Fruit fly (Drosophila melanogaster) whole organism, wandering third instar larva: ENCODE data around the gene CG9953.

Source experiments
- Abd-B ChIP-seq: fragments of >200 bp; optimal IDR thresholded peaks from 2 replicates; lab custom pipeline; 2017; ENCODE audit warnings: missing biosample characterization, missing genetic modification characterization
- CG9705 ChIP-seq: fragments of 200-800 bp; sonication (Bioruptor generic); optimal IDR thresholded peaks from 2 replicates; lab custom pipeline; 2018; ENCODE audit warnings: missing biosample characterization, mild to moderate bottlenecking, missing genetic modification characterization
- Dfd ChIP-seq: fragments of >200 bp; optimal IDR thresholded peaks from 2 replicates; lab custom pipeline; 2017; ENCODE audit warnings: missing biosample characterization, missing genetic modification characterization
- Dif ChIP-seq: fragments of 200-275, 200-300 bp; sonication (Bioruptor generic); optimal IDR thresholded peaks from 2 replicates; lab custom pipeline; 2018; ENCODE audit warnings: missing biosample characterization, missing genetic modification characterization; ENCODE audit not compliant: partially characterized antibody
- Hnf4 ChIP-seq: fragments of 200-800 bp; sonication (Bioruptor generic); optimal IDR thresholded peaks from 2 replicates; lab custom pipeline; 2016; ENCODE audit warnings: missing biosample characterization, mild to moderate bottlenecking, missing genetic modification characterization
- Hr78 ChIP-seq: fragments of >200 bp; optimal IDR thresholded peaks from 2 replicates; lab custom pipeline; 2017; ENCODE audit warnings: missing biosample characterization, missing genetic modification characterization
- Hr83 ChIP-seq: fragments of 200-300 bp; sonication (Bioruptor generic); optimal IDR thresholded peaks from 2 replicates; lab custom pipeline; 2016; ENCODE audit warnings: missing biosample characterization, mild to moderate bottlenecking, missing genetic modification characterization, moderate library complexity; ENCODE audit not compliant: poor library complexity, severe bottlenecking
- Jra ChIP-seq: sonication (Bioruptor generic); optimal IDR thresholded peaks from 2 replicates; lab custom pipeline; 2016; ENCODE audit warnings: missing biosample characterization, missing genetic modification characterization
- Myc ChIP-seq: fragments of >200 bp; optimal IDR thresholded peaks from 2 replicates; lab custom pipeline; 2017
- N ChIP-seq: fragments of >200 bp; optimal IDR thresholded peaks from 2 replicates; lab custom pipeline; 2018; ENCODE audit warnings: missing biosample characterization, missing external identifiers, missing genetic modification characterization
- OdsH ChIP-seq: fragments of 200-800 bp; sonication (Bioruptor generic); optimal IDR thresholded peaks from 2 replicates; lab custom pipeline; 2016; ENCODE audit warnings: missing biosample characterization, mild to moderate bottlenecking, missing genetic modification characterization
- Rel ChIP-seq, 2 experiments: fragments of 200-800 bp; sonication (Bioruptor generic) in 1 of 2; optimal IDR thresholded peaks; 2 replicates in 1 of 2; 3 replicates in 1 of 2; lab custom pipeline; 2016 to 2019; ENCODE audit warnings: mild to moderate bottlenecking in 2 of 2, missing biosample characterization in 2 of 2, missing genetic modification characterization in 2 of 2, moderate library complexity in 1 of 2
- Sp1 ChIP-seq: fragments of 200-800 bp; sonication (Bioruptor generic); optimal IDR thresholded peaks from 3 replicates; lab custom pipeline; 2019; ENCODE audit warnings: missing biosample characterization, mild to moderate bottlenecking, missing genetic modification characterization, moderate library complexity
- Vsx2 ChIP-seq: fragments of 200-300, 225-300 bp; sonication (Bioruptor generic); optimal IDR thresholded peaks from 2 replicates; lab custom pipeline; 2018; ENCODE audit warnings: missing biosample characterization, missing genetic modification characterization; ENCODE audit not compliant: partially characterized antibody
- br ChIP-seq: fragments of 200-800 bp; sonication (Bioruptor generic); optimal IDR thresholded peaks from 2 replicates; lab custom pipeline; 2016; ENCODE audit warnings: missing biosample characterization, missing genetic modification characterization
- dl ChIP-seq, 2 experiments: fragments of 175-275, 200-275 bp in 1 of 2; fragments of 200-275 bp in 1 of 2; sonication (Bioruptor generic); optimal IDR thresholded peaks; lab custom pipeline; 2018; ENCODE audit warnings: mild to moderate bottlenecking in 2 of 2, missing biosample characterization in 2 of 2, missing genetic modification characterization in 2 of 2, moderate library complexity in 2 of 2; ENCODE audit not compliant: partially characterized antibody in 2 of 2, insufficient read depth in 1 of 2
- dmrt93B ChIP-seq: fragments of 200-800 bp; sonication (Bioruptor generic); optimal IDR thresholded peaks from 2 replicates; lab custom pipeline; 2018; ENCODE audit warnings: missing biosample characterization, mild to moderate bottlenecking, missing genetic modification characterization
- dsf ChIP-seq: sonication (Bioruptor generic); optimal IDR thresholded peaks from 2 replicates; lab custom pipeline; 2016; ENCODE audit warnings: missing biosample characterization, missing genetic modification characterization, borderline replicate concordance
- ey ChIP-seq: fragments of 200-800 bp; sonication (Bioruptor generic); optimal IDR thresholded peaks from 2 replicates; lab custom pipeline; 2016; ENCODE audit warnings: missing biosample characterization, missing genetic modification characterization
- foxo ChIP-seq, 2 experiments: fragments of 200-800 bp; sonication (Bioruptor generic); optimal IDR thresholded peaks; 2 replicates in 1 of 2; 3 replicates in 1 of 2; lab custom pipeline; 2016 to 2017; ENCODE audit warnings: missing biosample characterization in 2 of 2, missing genetic modification characterization in 2 of 2
- fru ChIP-seq: fragments of 200-800 bp; sonication (Bioruptor generic); optimal IDR thresholded peaks from 3 replicates; lab custom pipeline; 2016; ENCODE audit warnings: missing biosample characterization, mild to moderate bottlenecking, missing genetic modification characterization
- h ChIP-seq: fragments of 200-800 bp; sonication (Bioruptor generic); optimal IDR thresholded peaks from 3 replicates; lab custom pipeline; 2016; ENCODE audit warnings: missing biosample characterization, mild to moderate bottlenecking, missing genetic modification characterization
- jim ChIP-seq: fragments of 175-275, 200-325 bp; sonication (Bioruptor generic); optimal IDR thresholded peaks from 2 replicates; lab custom pipeline; 2016; ENCODE audit warnings: missing biosample characterization, mild to moderate bottlenecking, missing genetic modification characterization
- lola ChIP-seq: fragments of >200 bp; optimal IDR thresholded peaks from 2 replicates; lab custom pipeline; 2017; ENCODE audit warnings: missing biosample characterization, missing genetic modification characterization
- pan ChIP-seq: fragments of >200 bp; optimal IDR thresholded peaks from 2 replicates; lab custom pipeline; 2017
- psq ChIP-seq: fragments of 200-800 bp; sonication (Bioruptor generic); optimal IDR thresholded peaks from 3 replicates; lab custom pipeline; 2017; ENCODE audit warnings: missing biosample characterization, mild to moderate bottlenecking, missing genetic modification characterization, moderate library complexity
- rgr ChIP-seq: fragments of 200-800 bp; sonication (Bioruptor generic); optimal IDR thresholded peaks from 3 replicates; lab custom pipeline; 2016; ENCODE audit warnings: missing biosample characterization, mild to moderate bottlenecking, missing genetic modification characterization
- sage ChIP-seq: fragments of 200-800 bp; sonication (Bioruptor generic); optimal IDR thresholded peaks from 2 replicates; lab custom pipeline; 2016; ENCODE audit warnings: missing biosample characterization, mild to moderate bottlenecking, missing genetic modification characterization
- sv ChIP-seq: fragments of 200-800 bp; sonication (Bioruptor generic); optimal IDR thresholded peaks from 3 replicates; lab custom pipeline; 2016; ENCODE audit warnings: missing biosample characterization, missing genetic modification characterization
- woc ChIP-seq: sonication (Bioruptor generic); optimal IDR thresholded peaks from 2 replicates; lab custom pipeline; 2016; ENCODE audit warnings: missing biosample characterization, mild to moderate bottlenecking, missing genetic modification characterization

The CG9953 gene

dm6 chr3L:6963792-6964487 is 5.5 kb upstream of the CG9953 start:
- TF ChIP-seq lola (GFP tag; lab: Kevin White, UChicago) = no peak
- TF ChIP-seq Hnf4 (GFP tag; lab: Kevin White, UChicago) = peak; percentile 58
- no peak for TF ChIP-seq Dif (GFP tag; lab: Kevin White, UChicago)
- no peak for TF ChIP-seq Rel (GFP tag; optimal IDR thresholded peaks at IDR 0.05; lab: Kevin White, UChicago)
- peak; percentile 78 for TF ChIP-seq Rel (tag; optimal IDR thresholded peaks at IDR 0.05; lab: Kevin White, UChicago)
- peak; percentile 22 for TF ChIP-seq br (GFP tag; lab: Kevin White, UChicago)
- TF ChIP-seq ey (GFP tag; lab: Kevin White, UChicago) = peak; percentile 72
- TF ChIP-seq foxo (GFP tag; optimal IDR thresholded peaks at IDR 0.05; lab: Kevin White, UChicago) = peak in 1 of 2 experiments; percentile 24
- peak; percentile 74 for TF ChIP-seq sv
- TF ChIP-seq Jra (GFP tag; lab: Kevin White, UChicago) = no peak
- TF ChIP-seq OdsH = peak; percentile 67
- TF ChIP-seq fru (GFP tag; lab: Kevin White, UChicago) = peak; percentile 39
- TF ChIP-seq rgr (GFP tag; lab: Kevin White, UChicago) = peak; percentile 60
- peak; percentile 16 for TF ChIP-seq N (GFP tag; lab: Kevin White, UChicago)
- TF ChIP-seq woc (GFP tag; lab: Kevin White, UChicago) = peak; percentile 59
- TF ChIP-seq Sp1 (GFP tag; lab: Kevin White, UChicago) = no peak
- no peak for TF ChIP-seq pan
- TF ChIP-seq, all 38 proteins: peak for 11

dm6 chr3L:6964488-6965152 is 4.8 kb upstream of the CG9953 start, which contains the start of gene sgl:
Gene sgl, minus strand, starts transcription at chr3L:6964758.
- TF ChIP-seq rgr (GFP tag; lab: Kevin White, UChicago) (peak; percentile 40), sage (GFP tag; lab: Kevin White, UChicago) (no peak), Abd-B (no peak), psq (peak; percentile 100), woc (GFP tag; lab: Kevin White, UChicago) (peak; percentile 69), Dif (GFP tag; lab: Kevin White, UChicago) (peak; percentile 26), Sp1 (GFP tag; lab: Kevin White, UChicago) (peak; percentile 63), Hr78 (GFP tag; lab: Kevin White, UChicago) (no peak), CG9705 (GFP tag; lab: Kevin White, UChicago) (peak; percentile 4), Jra (GFP tag; lab: Kevin White, UChicago) (peak; percentile 54), ey (GFP tag; lab: Kevin White, UChicago) (no peak), Myc (lab: Kevin White, UChicago) (no peak), jim (GFP tag; lab: Kevin White, UChicago) (peak; percentile 75), OdsH (peak; percentile 22), br (GFP tag; lab: Kevin White, UChicago) (peak; percentile 59), fru (GFP tag; lab: Kevin White, UChicago) (peak; percentile 99), h (GFP tag; lab: Kevin White, UChicago) (peak; percentile 76), foxo (GFP tag; optimal IDR thresholded peaks at IDR 0.05; lab: Kevin White, UChicago) (peak in 1 of 2 experiments; percentile 23), Hr83 (GFP tag; lab: Kevin White, UChicago) (peak; percentile 29), Dfd (no peak), pan (no peak)
- TF ChIP-seq, all 38 proteins: peak for 14

- TF ChIP-seq Vsx2 (GFP tag; lab: Kevin White, UChicago) (no peak), Rel (GFP tag; optimal IDR thresholded peaks at IDR 0.05; lab: Kevin White, UChicago) (no peak), Rel (tag; optimal IDR thresholded peaks at IDR 0.05; lab: Kevin White, UChicago) (no peak), Hr83 (GFP tag; lab: Kevin White, UChicago) (no peak), sv (no peak), CG9705 (GFP tag; lab: Kevin White, UChicago) (no peak), dl (GFP tag; optimal IDR thresholded peaks at IDR 0.05; lab: Kevin White, UChicago; ENCODE audit: insufficient read depth in 1 of 2, partially characterized antibody in 2 of 2) (no peak), dmrt93B (no peak), pan (no peak), sage (GFP tag; lab: Kevin White, UChicago) (no peak), Hr78 (GFP tag; lab: Kevin White, UChicago) (no peak), fru (GFP tag; lab: Kevin White, UChicago) (no peak), woc (GFP tag; lab: Kevin White, UChicago) (no peak), N (GFP tag; lab: Kevin White, UChicago) (no peak), Dif (GFP tag; lab: Kevin White, UChicago) (no peak), Myc (lab: Kevin White, UChicago) (no peak), jim (GFP tag; lab: Kevin White, UChicago) (no peak), dsf (GFP tag; lab: Kevin White, UChicago) (no peak), lola (GFP tag; lab: Kevin White, UChicago) (no peak), Jra (GFP tag; lab: Kevin White, UChicago) (no peak), psq (no peak)
These were observed 1.7 kb upstream of the CG9953 start, which contains the start of gene CG10064 for dm6 chr3L:6967797-6968196. Gene CG10064, minus strand, starts transcription at chr3L:6967897.
